Worm (Caenorhabditis elegans) whole organism, L4 larva: ENCODE measurements around the gene unc-6.

ENCODE experiments used
- F49E8.2 ChIP-seq: sonication (generic microtip); optimal IDR thresholded peaks from 2 replicates; lab custom pipeline; 2016; ENCODE audit warnings: missing compliant biosample characterization, mild to moderate bottlenecking, missing genetic modification characterization, borderline replicate concordance
- egl-43 ChIP-seq: fragments of 200-800 bp; sonication (Bioruptor generic); IDR thresholded peaks from 2 replicates; pipeline ENCODE4 v1.3.6; 2022; ENCODE audit warnings: missing genetic modification reagents, missing genetic modification characterization, missing compliant biosample characterization
- hlh-30 ChIP-seq: sonication (generic microtip); optimal IDR thresholded peaks from 2 replicates; lab custom pipeline; 2017; ENCODE audit warnings: antibody characterized with exemption, mild to moderate bottlenecking, missing genetic modification characterization, missing compliant biosample characterization; ENCODE audit not compliant: insufficient read depth
- nhr-11 ChIP-seq: fragments of 150-350 bp; optimal IDR thresholded peaks from 2 replicates; lab custom pipeline; 2014; ENCODE audit warnings: missing biosample characterization, missing genetic modification characterization
- nhr-237 ChIP-seq: sonication (generic microtip); optimal IDR thresholded peaks from 2 replicates; lab custom pipeline; 2017; ENCODE audit warnings: missing biosample characterization, missing genetic modification characterization
- nhr-77 ChIP-seq: fragments of 150-350 bp; optimal IDR thresholded peaks from 2 replicates; lab custom pipeline; 2014; ENCODE audit warnings: missing biosample characterization, missing genetic modification characterization
- pha-4 ChIP-seq, 2 experiments: fragments of 150-350 bp in 1 of 2; fragments of 200-800 bp in 1 of 2; sonication (Bioruptor generic) in 1 of 2; IDR thresholded peaks in 1 of 2; optimal IDR thresholded peaks in 1 of 2; 2 replicates each; pipeline versions ENCODE4 v1.3.6 to Lab custom; 2014 to 2022; ENCODE audit warnings: missing genetic modification characterization in 2 of 2, missing genetic modification reagents in 2 of 2, missing biosample characterization in 1 of 2, missing compliant biosample characterization in 1 of 2
- php-3 ChIP-seq: fragments of 200-800 bp; sonication (Bioruptor generic); IDR thresholded peaks from 2 replicates; pipeline ENCODE4 v1.3.6; 2022; ENCODE audit warnings: missing genetic modification reagents, missing genetic modification characterization, missing compliant biosample characterization
- skn-1 ChIP-seq: fragments of 150-350 bp; optimal IDR thresholded peaks from 2 replicates; lab custom pipeline; 2014; ENCODE audit warnings: missing biosample characterization, missing genetic modification characterization
- spr-3 ChIP-seq: fragments of 200-800 bp; sonication (Bioruptor generic); optimal IDR thresholded peaks from 2 replicates; lab custom pipeline; 2018; ENCODE audit warnings: mild to moderate bottlenecking, missing genetic modification characterization, missing compliant biosample characterization
- unc-62 ChIP-seq, 3 experiments: fragments of 150-350 bp in 1 of 3; sonication (generic microtip); optimal IDR thresholded peaks in 2 of 3; peaks in 1 of 3; 1 replicate in 1 of 3; 2 replicates in 2 of 3; lab custom pipeline; 2014 to 2017; ENCODE audit warnings: missing biosample characterization in 3 of 3, missing genetic modification characterization in 3 of 3, missing genetic modification reagents in 3 of 3, missing genotype in 1 of 3

DNA sequence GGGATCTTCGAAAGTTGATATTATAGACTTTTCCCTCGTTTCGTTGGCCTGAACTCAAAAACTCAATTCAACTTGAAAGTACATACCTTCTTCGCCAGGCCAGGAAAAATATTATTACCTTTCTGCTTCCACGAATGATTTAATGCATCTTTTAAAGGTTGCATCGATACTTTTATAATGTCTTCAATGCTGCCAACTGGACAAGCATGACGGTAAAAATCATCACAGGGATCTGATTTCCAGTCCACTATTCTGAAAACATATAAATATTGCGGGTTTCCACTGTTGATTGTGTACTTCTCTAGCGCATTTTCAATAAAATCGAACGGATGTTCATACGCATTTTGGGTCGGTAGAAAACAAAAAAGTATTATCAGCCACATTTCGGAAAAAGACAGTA lies 26.4 kb upstream of the unc-6 start, which contains the start of gene nep-4:
- TF ChIP-seq pha-4 (GFP tag; IDR thresholded peaks at IDR 0.05; lab: Robert Waterston, UW) (no peak), pha-4 (tag; optimal IDR thresholded peaks at IDR 0.05; lab: Kevin White, UChicago) (no peak), php-3 (GFP tag; lab: Robert Waterston, UW) (no peak), unc-62 (GFP tag; optimal IDR thresholded peaks at IDR 0.05 in 1 of 2; lab: Kevin White, UChicago) (no peak), unc-62 (tag; optimal IDR thresholded peaks at IDR 0.05; lab: Kevin White, UChicago) (no peak), egl-43 (GFP tag; lab: Robert Waterston, UW) (no peak), skn-1 (no peak), nhr-77 (tag; lab: Kevin White, UChicago) (no peak), spr-3 (GFP tag; lab: Kevin White, UChicago) (no peak), F49E8.2 (tag; lab: Kevin White, UChicago) (no peak), nhr-237 (tag; lab: Kevin White, UChicago) (no peak), nhr-11 (tag; lab: Kevin White, UChicago) (no peak), hlh-30 (no peak)
